Worm (Caenorhabditis elegans) whole organism, late embryonic: ENCODE data around the gene C33D9.13.

Experiments used
- che-1 ChIP-seq: sonication (generic microtip); optimal IDR thresholded peaks from 2 replicates; lab custom pipeline; 2016; ENCODE audit warnings: mild to moderate bottlenecking, missing genetic modification characterization, missing compliant biosample characterization
- nfya-1 ChIP-seq: sonication (generic microtip); optimal IDR thresholded peaks from 2 replicates; lab custom pipeline; 2017; ENCODE audit warnings: missing genetic modification characterization, mild to moderate bottlenecking, missing compliant biosample characterization, antibody characterized with exemption, moderate library complexity
- nhr-11 ChIP-seq: fragments of 150-350 bp; optimal IDR thresholded peaks from 2 replicates; lab custom pipeline; 2014; ENCODE audit warnings: missing biosample characterization, missing genetic modification characterization

ce11 chrIV:8825997-8826605 is 41.0 kb upstream of the C33D9.13 start:
- TF ChIP-seq nhr-11 = no peak
- TF ChIP-seq che-1 (tag; lab: Kevin White, UChicago) = no peak
- no peak for TF ChIP-seq nfya-1
